Fruit fly (Drosophila melanogaster): ENCODE data around the gene CG7542.

The CG7542 gene

dm6 chr3L:17566335-17567242 is 17.0 kb downstream of the CG7542 start (continued):
- peak; percentile 89 for TF ChIP-seq CG2678 (tag; optimal IDR thresholded peaks at IDR 0.05)
- TF ChIP-seq MTF-1 (GFP tag; optimal IDR thresholded peaks at IDR 0.05; ENCODE audit: borderline replicate concordance), result no peak
- peak; percentile 46 for TF ChIP-seq CG14441 (GFP tag; IDR thresholded peaks at IDR 0.05)
- TF ChIP-seq p53 (GFP tag; optimal IDR thresholded peaks at IDR 0.05), result no peak
- TF ChIP-seq sd (tag; optimal IDR thresholded peaks at IDR 0.05), result peak; percentile 14
- TF ChIP-seq maf-S (GFP tag; optimal IDR thresholded peaks at IDR 0.05), result no peak
- TF ChIP-seq gcm (GFP tag; optimal IDR thresholded peaks at IDR 0.05), result peak; percentile 76
- TF ChIP-seq Deaf1 (tag; optimal IDR thresholded peaks at IDR 0.05), result peak; percentile 40
- TF ChIP-seq CG6175 (GFP tag; IDR thresholded peaks at IDR 0.05), result 0 out of 3 replicates have a peak, but pooled peaks have one; percentile 30
- peak; percentile 51; the same call in 2 of the 4 replicates for TF ChIP-seq Gug (GFP tag; IDR thresholded peaks at IDR 0.05)

- no peak for TF ChIP-seq seq (GFP tag; IDR thresholded peaks at IDR 0.05)
- TF ChIP-seq sd (tag; optimal IDR thresholded peaks at IDR 0.05), result peak; percentile 0
- TF ChIP-seq CG18764 (GFP tag; optimal IDR thresholded peaks at IDR 0.05), result no peak
- no peak for TF ChIP-seq Scr (GFP tag; IDR thresholded peaks at IDR 0.05; ENCODE audit: partially characterized antibody)
- no peak for TF ChIP-seq so (GFP tag; IDR thresholded peaks at IDR 0.05)
- TF ChIP-seq salm (tag; optimal IDR thresholded peaks at IDR 0.05), result peak; percentile 6
- no peak for TF ChIP-seq slbo (GFP tag; IDR thresholded peaks at IDR 0.05)
- TF ChIP-seq Blimp-1 (GFP tag; optimal IDR thresholded peaks at IDR 0.05), result peak; percentile 35
- TF ChIP-seq vnd (GFP tag; IDR thresholded peaks at IDR 0.05; ENCODE audit: partially characterized antibody), result 0 out of 3 replicates have a peak, but pooled peaks have one; percentile 17
- peak; percentile 66 for TF ChIP-seq Med (GFP tag)
- 0 out of 3 replicates have a peak, but pooled peaks have one; percentile 30 for TF ChIP-seq sr (GFP tag; IDR thresholded peaks at IDR 0.05)
- TF ChIP-seq kni (GFP tag; optimal IDR thresholded peaks at IDR 0.05), result no peak
- TF ChIP-seq CG12769 (tag; optimal IDR thresholded peaks at IDR 0.05), result peak; percentile 34
- no peak for TF ChIP-seq CG9437 (GFP tag; optimal IDR thresholded peaks at IDR 0.05)
- no peak for TF ChIP-seq Hsf (GFP tag; optimal IDR thresholded peaks at IDR 0.05)
- TF ChIP-seq Eip74EF (GFP tag; optimal IDR thresholded peaks at IDR 0.05), result peak in 1 of 2 experiments; percentile 58
- TF ChIP-seq crol (GFP tag; IDR thresholded peaks at IDR 0.05), result no peak
- TF ChIP-seq CG2199 (GFP tag; IDR thresholded peaks at IDR 0.05), result peak; percentile 81; the same call in 2 of the 3 replicates
Measured at dm6 chr3L:17568698-17569097, 19.1 kb downstream of the CG7542 start.

dm6 chr3L:17569737-17570546 is 20.3 kb downstream of the CG7542 start:
- no peak for TF ChIP-seq CG16863 (GFP tag; optimal IDR thresholded peaks at IDR 0.05)
- TF ChIP-seq tup (GFP tag; optimal IDR thresholded peaks at IDR 0.05), result no peak
- TF ChIP-seq sens (GFP tag), result peak; percentile 4
- TF ChIP-seq ci (GFP tag; IDR thresholded peaks at IDR 0.05), result peak; percentile 10; the same call in 1 of the 3 replicates
- TF ChIP-seq Deaf1 (tag; optimal IDR thresholded peaks at IDR 0.05), result peak; percentile 31
- TF ChIP-seq CG8089 (GFP tag; optimal IDR thresholded peaks at IDR 0.05), result no peak
- TF ChIP-seq Trl (optimal IDR thresholded peaks at IDR 0.05), result peak; percentile 68 to 70
- TF ChIP-seq Trl (GFP tag; optimal IDR thresholded peaks at IDR 0.05), result no peak
- no peak for TF ChIP-seq B-H1 (GFP tag; IDR thresholded peaks at IDR 0.05)
- peak; percentile 76 for TF ChIP-seq CG12769 (tag; optimal IDR thresholded peaks at IDR 0.05)
- peak; percentile 65 for TF ChIP-seq Med (GFP tag)
- TF ChIP-seq kni (GFP tag; optimal IDR thresholded peaks at IDR 0.05), result peak; percentile 18
- TF ChIP-seq crol (GFP tag; IDR thresholded peaks at IDR 0.05), result peak; percentile 44
- 0 out of 2 replicates have a peak, but pooled peaks have one; percentile 11 for TF ChIP-seq vvl (GFP tag; IDR thresholded peaks at IDR 0.05)
- peak; percentile 90 for TF ChIP-seq cg (GFP tag; optimal IDR thresholded peaks at IDR 0.05)
- TF ChIP-seq chinmo (GFP tag; IDR thresholded peaks at IDR 0.05; ENCODE audit: partially characterized antibody), result peak; percentile 83; the same call in 2 of the 4 replicates
- TF ChIP-seq Adf1 (GFP tag; IDR thresholded peaks at IDR 0.05), result peak; percentile 86
- peak; percentile 32 for TF ChIP-seq corto (GFP tag; optimal IDR thresholded peaks at IDR 0.05)
- no peak for TF ChIP-seq CG6791 (GFP tag; IDR thresholded peaks at IDR 0.05; ENCODE audit: partially characterized antibody)
- peak; percentile 50 to 69 for TF ChIP-seq Eip74EF (GFP tag; optimal IDR thresholded peaks at IDR 0.05)
- no peak for TF ChIP-seq CG13287 (GFP tag; IDR thresholded peaks at IDR 0.05; ENCODE audit: partially characterized antibody)
- TF ChIP-seq Chrac-16 (GFP tag; optimal IDR thresholded peaks at IDR 0.05), result no peak

Data from whole organism, embryonic.